Worm (Caenorhabditis elegans): Measurements from ENCODE around the gene timp-1.

Gene timp-1

ce11 chrV:8247311-8248105 lies 40.5 kb downstream of the timp-1 start:
- no peak for TF ChIP-seq him-1 (tag; optimal IDR thresholded peaks at IDR 0.05)
- TF ChIP-seq W03F9.2 (tag; optimal IDR thresholded peaks at IDR 0.05) = peak; percentile 47
- no peak for TF ChIP-seq dao-5 (tag; optimal IDR thresholded peaks at IDR 0.05)

- TF ChIP-seq W03F9.2 (tag; optimal IDR thresholded peaks at IDR 0.05) (no peak), dao-5 (tag; optimal IDR thresholded peaks at IDR 0.05) (no peak), him-1 (tag; optimal IDR thresholded peaks at IDR 0.05) (no peak)
Observed at ce11 chrV:8250208-8250607, 43.2 kb downstream of the timp-1 start, which contains the start of gene C16D9.6. Gene C16D9.6, minus strand, starts transcription at chrV:8250308.

ce11 chrV:8251075-8251474 lies 44.0 kb downstream of the timp-1 start:
- no peak for TF ChIP-seq him-1 (tag; optimal IDR thresholded peaks at IDR 0.05)
- TF ChIP-seq dao-5 (tag; optimal IDR thresholded peaks at IDR 0.05) = no peak
- no peak for TF ChIP-seq W03F9.2 (tag; optimal IDR thresholded peaks at IDR 0.05)

ce11 chrV:8252532-8252931 lies 45.5 kb downstream of the timp-1 start:
- TF ChIP-seq dao-5 (tag; optimal IDR thresholded peaks at IDR 0.05) (no peak), W03F9.2 (tag; optimal IDR thresholded peaks at IDR 0.05) (no peak), him-1 (tag; optimal IDR thresholded peaks at IDR 0.05) (no peak)

ce11 chrV:8253946-8254345 lies 46.9 kb downstream of the timp-1 start:
- no peak for TF ChIP-seq him-1 (tag; optimal IDR thresholded peaks at IDR 0.05)

- TF ChIP-seq dao-5 (tag; optimal IDR thresholded peaks at IDR 0.05) = no peak
- TF ChIP-seq W03F9.2 (tag; optimal IDR thresholded peaks at IDR 0.05) = no peak
- no peak for TF ChIP-seq him-1 (tag; optimal IDR thresholded peaks at IDR 0.05)
Observed at ce11 chrV:8254973-8255372, 47.9 kb downstream of the timp-1 start.
